Worm (Caenorhabditis elegans) whole organism, mixed stage, embryonic: Measurements from ENCODE around the gene F19C7.2.
A peak's percentile ranks its signal among the peaks of the same experiment; 100 is the strongest.

Experiments
- M03D4.4 ChIP-seq: sonication (generic microtip); optimal IDR thresholded peaks from 2 replicates; lab custom pipeline; 2017; ENCODE audit warnings: mild to moderate bottlenecking, missing genetic modification characterization, missing compliant biosample characterization
- bed-3 ChIP-seq: fragments of 200-800 bp; sonication (Bioruptor generic); optimal IDR thresholded peaks from 3 replicates; lab custom pipeline; 2018; ENCODE audit warnings: mild to moderate bottlenecking, missing genetic modification characterization, moderate library complexity, missing compliant biosample characterization
- blmp-1 ChIP-seq: fragments of 150-350 bp; optimal IDR thresholded peaks from 2 replicates; lab custom pipeline; 2014; ENCODE audit warnings: missing biosample characterization, missing genetic modification characterization
- ceh-39 ChIP-seq: fragments of 150-350 bp; optimal IDR thresholded peaks from 2 replicates; lab custom pipeline; 2014; ENCODE audit warnings: missing biosample characterization, missing genetic modification characterization
- ceh-83 ChIP-seq: fragments of 200-800 bp; sonication (Bioruptor generic); optimal IDR thresholded peaks from 2 replicates; lab custom pipeline; 2018; ENCODE audit warnings: mild to moderate bottlenecking, missing genetic modification characterization, missing compliant biosample characterization
- ces-1 ChIP-seq: fragments of 150-350 bp; optimal IDR thresholded peaks from 2 replicates; lab custom pipeline; 2014; ENCODE audit warnings: missing biosample characterization, missing genetic modification reagents, missing genetic modification characterization
- cnd-1 ChIP-seq: fragments of 200-800 bp; sonication (Bioruptor generic); optimal IDR thresholded peaks from 2 replicates; lab custom pipeline; 2018; ENCODE audit warnings: mild to moderate bottlenecking, missing genetic modification characterization, missing compliant biosample characterization
- elt-1 ChIP-seq: sonication (generic microtip); optimal IDR thresholded peaks from 2 replicates; lab custom pipeline; 2017; ENCODE audit warnings: missing genetic modification characterization, mild to moderate bottlenecking, missing compliant biosample characterization, antibody characterized with exemption, moderate library complexity, borderline replicate concordance; ENCODE audit not compliant: insufficient read depth
- elt-3 ChIP-seq: fragments of 150-350 bp; optimal IDR thresholded peaks from 2 replicates; lab custom pipeline; 2014; ENCODE audit warnings: missing biosample characterization, missing genetic modification characterization
- flh-1 ChIP-seq: fragments of 200-800 bp; sonication (Bioruptor generic); optimal IDR thresholded peaks from 2 replicates; lab custom pipeline; 2018; ENCODE audit warnings: mild to moderate bottlenecking, missing genetic modification characterization, moderate library complexity, missing compliant biosample characterization
- ham-2 ChIP-seq: fragments of 200-800 bp; sonication (Bioruptor generic); optimal IDR thresholded peaks from 2 replicates; lab custom pipeline; 2018; ENCODE audit warnings: mild to moderate bottlenecking, missing genetic modification characterization, missing compliant biosample characterization
- hlh-1 ChIP-seq: fragments of 150-350 bp; optimal IDR thresholded peaks from 2 replicates; lab custom pipeline; 2014; ENCODE audit warnings: missing biosample characterization, missing genetic modification reagents, missing genetic modification characterization
- lin-13 ChIP-seq: fragments of 150-350 bp; optimal IDR thresholded peaks from 2 replicates; lab custom pipeline; 2014; ENCODE audit warnings: missing biosample characterization, missing genetic modification characterization
- lin-32 ChIP-seq: fragments of 200-800 bp; sonication (Bioruptor generic); optimal IDR thresholded peaks from 2 replicates; lab custom pipeline; 2018; ENCODE audit warnings: mild to moderate bottlenecking, missing genetic modification characterization, missing compliant biosample characterization
- lsy-2 ChIP-seq: fragments of 150-350 bp; optimal IDR thresholded peaks from 2 replicates; lab custom pipeline; 2014; ENCODE audit warnings: missing biosample characterization, missing genetic modification characterization
- mab-5 ChIP-seq: fragments of 150-350 bp; optimal IDR thresholded peaks from 2 replicates; lab custom pipeline; 2014; ENCODE audit warnings: missing biosample characterization, missing genetic modification characterization
- mep-1 ChIP-seq: fragments of 150-350 bp; optimal IDR thresholded peaks from 2 replicates; lab custom pipeline; 2017; ENCODE audit warnings: missing biosample characterization, missing genetic modification reagents, missing genetic modification characterization, inconsistent platforms
- mls-2 ChIP-seq: sonication (generic microtip); optimal IDR thresholded peaks from 2 replicates; lab custom pipeline; 2016; ENCODE audit warnings: mild to moderate bottlenecking, missing genetic modification characterization, moderate library complexity, missing compliant biosample characterization
- nhr-12 ChIP-seq: fragments of 150-350 bp; optimal IDR thresholded peaks from 2 replicates; lab custom pipeline; 2014; ENCODE audit warnings: missing biosample characterization, missing genetic modification characterization
- nhr-2 ChIP-seq: fragments of 150-350 bp; optimal IDR thresholded peaks from 2 replicates; lab custom pipeline; 2014; ENCODE audit warnings: missing biosample characterization, missing genetic modification characterization
- nhr-28 ChIP-seq: fragments of 150-350 bp; optimal IDR thresholded peaks from 2 replicates; lab custom pipeline; 2014; ENCODE audit warnings: missing biosample characterization, missing genetic modification characterization
- nhr-76 ChIP-seq: sonication (generic microtip); optimal IDR thresholded peaks from 2 replicates; lab custom pipeline; 2017; ENCODE audit warnings: missing biosample characterization, missing genetic modification characterization
- pha-4 ChIP-seq: fragments of 150-350 bp; optimal IDR thresholded peaks from 2 replicates; lab custom pipeline; 2018; ENCODE audit warnings: missing biosample characterization, missing genetic modification reagents, missing genetic modification characterization
- sem-2 ChIP-seq: fragments of 200-800 bp; sonication (Bioruptor generic); optimal IDR thresholded peaks from 2 replicates; lab custom pipeline; 2018; ENCODE audit warnings: mild to moderate bottlenecking, missing genetic modification characterization, missing compliant biosample characterization
- snpc-4 ChIP-seq: fragments of 150-350 bp; optimal IDR thresholded peaks from 2 replicates; lab custom pipeline; 2014; ENCODE audit warnings: missing biosample characterization, missing genetic modification characterization
- tbx-8 ChIP-seq: fragments of 200-800 bp; sonication (Bioruptor generic); optimal IDR thresholded peaks from 2 replicates; lab custom pipeline; 2018; ENCODE audit warnings: mild to moderate bottlenecking, missing genetic modification characterization, moderate library complexity, missing compliant biosample characterization
- unc-120 ChIP-seq: sonication (generic microtip); optimal IDR thresholded peaks from 2 replicates; lab custom pipeline; 2017; ENCODE audit warnings: missing genetic modification characterization, missing compliant biosample characterization; ENCODE audit not compliant: poor library complexity, severe bottlenecking
- unc-39 ChIP-seq: fragments of 150-350 bp; optimal IDR thresholded peaks from 2 replicates; lab custom pipeline; 2014; ENCODE audit warnings: missing biosample characterization, missing genetic modification characterization
- unc-62 ChIP-seq: fragments of 150-350 bp; optimal IDR thresholded peaks from 2 replicates; lab custom pipeline; 2014; ENCODE audit warnings: missing biosample characterization, missing genetic modification reagents, missing genetic modification characterization
- zip-8 ChIP-seq: fragments of 150-350 bp; optimal IDR thresholded peaks from 2 replicates; lab custom pipeline; 2014; ENCODE audit warnings: missing biosample characterization, missing genetic modification characterization

Gene F19C7.2

DNA sequence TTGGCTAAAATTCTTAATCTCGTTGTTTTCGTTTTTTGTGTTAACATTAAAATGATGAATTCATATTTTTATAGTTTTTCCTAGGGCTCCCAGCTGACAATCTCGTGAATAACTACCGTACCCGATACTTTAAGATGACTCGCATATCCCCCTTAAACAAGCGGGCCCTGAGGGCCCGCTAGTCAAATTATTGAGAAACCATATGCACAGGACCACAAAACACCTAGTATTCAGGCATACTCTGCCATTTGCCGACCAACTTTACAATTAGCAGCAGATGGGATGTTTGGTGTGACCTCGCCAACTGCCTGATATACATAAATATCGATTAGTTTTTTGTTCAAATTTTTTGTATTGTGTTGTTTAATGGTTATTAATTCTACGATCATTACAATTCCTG, 2.9 kb upstream of the F19C7.2 start, which contains the start of gene F19C7.3:
Gene F19C7.3 (plus strand): TSS at position 301 of the 400 bp plus-strand sequence.
- TF ChIP-seq ham-2 (GFP tag; lab: Kevin White, UChicago) = no peak
- TF ChIP-seq hlh-1 (tag; lab: Kevin White, UChicago) = peak; percentile 41
- TF ChIP-seq M03D4.4 (tag; lab: Kevin White, UChicago) = no peak
- TF ChIP-seq ceh-39 (tag; lab: Kevin White, UChicago) = peak; percentile 23

DNA sequence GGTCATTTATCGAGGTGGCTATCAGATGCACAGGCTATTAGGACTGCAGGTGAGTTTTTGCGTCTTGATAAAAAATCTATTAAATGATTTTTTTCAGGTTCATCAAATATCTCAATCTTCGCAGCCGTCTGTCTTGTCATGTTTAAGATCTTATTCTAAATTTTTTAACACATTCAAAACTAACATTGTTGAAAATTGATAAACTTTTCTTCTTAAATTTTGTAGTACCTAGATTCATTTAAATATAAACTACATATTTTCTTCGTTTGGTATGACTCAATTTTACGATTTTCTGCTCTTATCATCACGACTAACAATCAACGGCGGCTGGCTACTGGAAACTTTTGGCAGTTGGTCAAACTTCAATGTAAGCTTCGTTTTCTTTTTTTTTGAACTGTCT, 2.8 kb downstream of the F19C7.2 start, which contains the start of gene F19C7.4:
Gene F19C7.4 (plus strand): TSS at position 301 of the 400 bp plus-strand sequence.
- no peak for TF ChIP-seq sem-2
- no peak for TF ChIP-seq unc-120 (tag; lab: Kevin White, UChicago)
- TF ChIP-seq bed-3 (GFP tag; lab: Kevin White, UChicago) = no peak
- no peak for TF ChIP-seq flh-1 (GFP tag; lab: Kevin White, UChicago)
- no peak for TF ChIP-seq unc-39 (tag; lab: Kevin White, UChicago)
- no peak for TF ChIP-seq nhr-76 (tag; lab: Kevin White, UChicago)
- no peak for TF ChIP-seq nhr-28 (tag; lab: Kevin White, UChicago)
- no peak for TF ChIP-seq ceh-39 (tag; lab: Kevin White, UChicago)
- no peak for TF ChIP-seq ces-1 (GFP tag; lab: Kevin White, UChicago)
- no peak for TF ChIP-seq elt-1 (tag; lab: Kevin White, UChicago)
- TF ChIP-seq M03D4.4 (tag; lab: Kevin White, UChicago) = no peak
- TF ChIP-seq ceh-83 (GFP tag; lab: Kevin White, UChicago) = no peak
- no peak for TF ChIP-seq lin-32 (GFP tag; lab: Kevin White, UChicago)
- no peak for TF ChIP-seq lsy-2

DNA sequence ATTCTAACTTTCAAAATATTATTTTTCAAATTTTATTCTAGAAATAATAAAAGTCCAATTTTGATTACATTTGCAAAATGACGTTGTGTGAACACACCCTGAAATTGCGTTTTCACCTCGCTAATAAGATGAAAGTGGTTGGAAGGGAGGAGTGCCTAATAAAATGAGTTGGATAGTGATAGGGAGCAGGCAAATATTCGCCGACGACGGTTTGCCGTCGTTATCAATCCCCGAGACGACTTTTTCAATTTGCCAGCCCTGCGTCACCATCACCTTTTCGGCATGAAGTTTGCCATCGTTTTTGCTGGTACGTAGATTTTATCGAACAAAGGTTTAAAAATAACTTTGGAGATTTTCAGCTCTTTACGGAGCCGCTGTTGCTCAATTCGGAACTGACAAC, 5.9 kb downstream of the F19C7.2 start, which contains the start of gene nspg-10:
Gene nspg-10 (plus strand): TSS at position 179 of the 400 bp plus-strand sequence.
- TF ChIP-seq nhr-12 (no peak), flh-1 (GFP tag; lab: Kevin White, UChicago) (no peak), snpc-4 (tag; lab: Kevin White, UChicago) (no peak), mls-2 (no peak), nhr-2 (tag; lab: Kevin White, UChicago) (no peak)

DNA sequence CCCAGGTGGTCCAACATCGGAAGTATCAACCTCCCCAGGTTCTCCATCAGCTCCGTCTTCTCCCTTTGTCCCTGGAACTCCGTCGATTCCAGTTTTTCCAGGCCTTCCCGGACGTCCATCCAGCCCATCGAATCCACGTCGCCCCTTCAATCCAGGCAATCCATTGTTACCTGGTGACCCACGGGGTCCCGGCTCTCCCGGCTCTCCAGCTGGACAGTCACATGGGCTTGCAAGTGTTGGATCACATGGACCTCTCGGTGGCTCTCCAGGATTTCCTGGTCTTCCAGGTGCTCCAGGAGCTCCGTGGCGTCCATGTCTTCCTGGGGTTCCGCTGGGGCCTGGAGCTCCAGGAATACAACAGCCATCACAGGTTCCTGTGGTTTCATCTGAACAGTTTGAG, 8.9 kb downstream of the F19C7.2 start:
- TF ChIP-seq blmp-1 (tag; lab: Kevin White, UChicago) (no peak), unc-62 (GFP tag; lab: Kevin White, UChicago) (no peak), ceh-83 (GFP tag; lab: Kevin White, UChicago) (no peak), pha-4 (tag; lab: Kevin White, UChicago) (no peak), nhr-2 (tag; lab: Kevin White, UChicago) (no peak), mep-1 (tag; lab: Kevin White, UChicago) (no peak), lin-13 (no peak), nhr-28 (tag; lab: Kevin White, UChicago) (no peak), M03D4.4 (tag; lab: Kevin White, UChicago) (no peak), tbx-8 (GFP tag; lab: Kevin White, UChicago) (no peak), mls-2 (no peak), nhr-12 (no peak), elt-3 (tag; lab: Kevin White, UChicago) (no peak), zip-8 (tag; lab: Kevin White, UChicago) (no peak), flh-1 (GFP tag; lab: Kevin White, UChicago) (no peak), ces-1 (GFP tag; lab: Kevin White, UChicago) (no peak), cnd-1 (tag; lab: Kevin White, UChicago) (no peak), mab-5 (tag; lab: Kevin White, UChicago) (no peak), nhr-76 (tag; lab: Kevin White, UChicago) (no peak), lsy-2 (no peak)

DNA sequence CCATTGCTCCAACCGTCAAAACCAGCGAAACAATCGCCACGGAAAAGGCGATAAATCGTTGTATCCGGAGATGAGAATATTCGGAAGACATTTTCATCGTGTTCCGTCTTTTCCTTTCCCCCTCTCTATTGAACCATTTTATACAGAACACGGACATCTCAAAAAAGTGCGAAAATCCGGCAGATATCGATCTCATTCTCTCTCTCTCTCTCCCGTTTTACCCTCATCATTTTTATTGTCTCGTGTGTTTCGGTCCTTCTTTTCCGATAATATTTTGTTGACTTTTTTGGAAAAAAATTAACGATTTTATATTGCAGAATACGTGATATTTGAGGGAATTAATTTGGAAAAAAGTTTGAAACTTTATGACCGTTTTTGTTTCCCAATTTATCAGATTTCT, 9.8 kb downstream of the F19C7.2 start, which contains the start of gene col-110:
Gene col-110 (minus strand): TSS at position 101 of the 400 bp plus-strand sequence.
- TF ChIP-seq snpc-4 (tag; lab: Kevin White, UChicago) (no peak), flh-1 (GFP tag; lab: Kevin White, UChicago) (no peak)
